Worm (Caenorhabditis elegans) whole organism, L4 larva: ENCODE results near the gene F08D12.4.

Source experiments
- F44E2.7 ChIP-seq: fragments of 200-800 bp; sonication (Bioruptor generic); IDR thresholded peaks from 2 replicates; pipeline ENCODE4 v2.1.2; 2022; ENCODE audit warnings: missing genetic modification characterization, missing compliant biosample characterization
- Y75B8A.6 ChIP-seq: fragments of 200-800 bp; sonication (Bioruptor generic); IDR thresholded peaks from 2 replicates; pipeline ENCODE4 v1.3.6; 2022; ENCODE audit warnings: missing genetic modification reagents, missing genetic modification characterization, missing compliant biosample characterization
- ceh-28 ChIP-seq: fragments of 150-350 bp; optimal IDR thresholded peaks from 2 replicates; lab custom pipeline; 2014; ENCODE audit warnings: missing biosample characterization, missing genetic modification reagents, missing genetic modification characterization
- ctbp-1 ChIP-seq: fragments of 200-800 bp; sonication (Bioruptor generic); IDR thresholded peaks from 2 replicates; pipeline ENCODE4 v1.3.6; 2022; ENCODE audit warnings: missing genetic modification reagents, missing genetic modification characterization, missing compliant biosample characterization
- gei-8 ChIP-seq: fragments of 200-800 bp; sonication (Bioruptor generic); optimal IDR thresholded peaks from 2 replicates; lab custom pipeline; 2018; ENCODE audit warnings: mild to moderate bottlenecking, missing genetic modification characterization, missing compliant biosample characterization
- jun-1 ChIP-seq: fragments of 150-350 bp; optimal IDR thresholded peaks from 2 replicates; lab custom pipeline; 2014; ENCODE audit warnings: missing biosample characterization, missing genetic modification reagents, missing genetic modification characterization
- lin-15B ChIP-seq: fragments of 150-350 bp; sonication (generic microtip); optimal IDR thresholded peaks from 3 replicates; lab custom pipeline; 2014; ENCODE audit warnings: missing biosample characterization, missing genetic modification characterization
- nhr-11 ChIP-seq: fragments of 150-350 bp; optimal IDR thresholded peaks from 2 replicates; lab custom pipeline; 2014; ENCODE audit warnings: missing biosample characterization, missing genetic modification characterization
- nhr-25 ChIP-seq: sonication (generic microtip); optimal IDR thresholded peaks from 2 replicates; lab custom pipeline; 2017; ENCODE audit warnings: missing genetic modification characterization, mild to moderate bottlenecking, missing compliant biosample characterization, antibody characterized with exemption, moderate library complexity, borderline replicate concordance; ENCODE audit not compliant: insufficient read depth
- nhr-42 ChIP-seq: fragments of 200-800 bp; sonication (Bioruptor generic); IDR thresholded peaks from 2 replicates; pipeline ENCODE4 v1.3.6; 2022; ENCODE audit warnings: missing genetic modification characterization, missing compliant biosample characterization
- spr-1 ChIP-seq: sonication (generic microtip); optimal IDR thresholded peaks from 2 replicates; lab custom pipeline; 2016; ENCODE audit warnings: mild to moderate bottlenecking, missing genetic modification characterization, missing compliant biosample characterization

DNA sequence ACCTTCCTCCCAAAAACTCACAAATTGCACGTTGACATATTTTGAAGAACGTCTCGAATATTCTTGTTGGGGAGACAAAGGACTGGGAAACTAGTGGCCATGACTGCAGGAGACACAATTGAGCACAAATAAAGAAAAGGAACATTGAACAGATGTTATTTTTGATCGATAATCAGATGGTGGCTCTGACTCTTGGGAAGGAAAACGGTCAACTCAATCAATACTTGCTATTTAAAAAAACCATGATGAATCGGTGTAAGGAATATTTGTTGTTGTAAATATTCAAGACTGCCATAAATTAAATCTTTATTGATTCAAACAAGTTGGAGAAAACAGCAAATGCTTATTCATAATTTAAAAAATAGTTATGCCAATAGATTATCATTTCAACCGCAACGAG lies 7.2 kb upstream of the F08D12.4 start, which contains the start of gene fbxb-105:
- TF ChIP-seq jun-1 (tag; lab: Kevin White, UChicago) (no peak), spr-1 (tag; lab: Kevin White, UChicago) (no peak), nhr-42 (GFP tag; lab: Robert Waterston, UW) (no peak), ceh-28 (tag; lab: Kevin White, UChicago) (no peak), nhr-25 (tag; lab: Kevin White, UChicago) (no peak), nhr-11 (no peak), Y75B8A.6 (GFP tag; lab: Robert Waterston, UW) (no peak), ctbp-1 (GFP tag; lab: Robert Waterston, UW) (no peak), F44E2.7 (GFP tag; lab: Robert Waterston, UW) (no peak), gei-8 (GFP tag; lab: Kevin White, UChicago) (no peak), lin-15B (tag; lab: Kevin White, UChicago) (no peak)
